Fruit fly (Drosophila melanogaster): Measurements from ENCODE around the gene eIF4H1.

eIF4H1 gene

DNA sequence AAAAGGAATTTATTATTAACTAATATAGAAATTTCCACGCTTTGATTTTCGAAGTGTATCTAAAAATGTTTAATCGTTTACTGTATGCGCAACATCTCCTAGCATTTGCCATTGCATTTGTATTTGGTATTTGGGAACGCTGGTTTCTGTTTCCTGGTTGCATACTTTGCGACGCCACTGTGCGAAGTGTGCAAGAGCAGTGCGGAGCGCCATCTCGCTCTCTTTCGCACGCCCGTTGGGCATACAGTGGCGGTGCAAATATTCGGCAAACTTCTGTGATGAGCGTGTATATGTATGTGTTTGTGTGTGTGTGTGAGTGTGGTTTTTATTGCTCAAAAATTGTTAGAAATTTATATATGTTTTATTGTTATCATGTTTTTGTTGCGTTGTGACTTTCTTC is 10.1 kb downstream of the eIF4H1 start (continued):
- TF ChIP-seq jumu (GFP tag; optimal IDR thresholded peaks at IDR 0.05) (peak; percentile 3), kah (GFP tag; optimal IDR thresholded peaks at IDR 0.05) (no peak), CG15479 (GFP tag; optimal IDR thresholded peaks at IDR 0.05) (peak; percentile 34), CG6854 (GFP tag; optimal IDR thresholded peaks at IDR 0.05) (no peak), CG17829 (tag; optimal IDR thresholded peaks at IDR 0.05) (peak; percentile 2), CG16779 (GFP tag; IDR thresholded peaks at IDR 0.05) (no peak), fd96Cb (tag; optimal IDR thresholded peaks at IDR 0.05) (no peak), HHEX (GFP tag; optimal IDR thresholded peaks at IDR 0.05) (peak; percentile 21), pum (GFP tag; optimal IDR thresholded peaks at IDR 0.05) (peak; percentile 41), phol (tag; optimal IDR thresholded peaks at IDR 0.05) (peak; percentile 14), dmrt11E (tag; optimal IDR thresholded peaks at IDR 0.05) (no peak), CG2712 (tag; optimal IDR thresholded peaks at IDR 0.05) (peak; percentile 3), NC2α (GFP tag; optimal IDR thresholded peaks at IDR 0.05) (no peak), CG8290 (GFP tag; optimal IDR thresholded peaks at IDR 0.05) (peak; percentile 50), CG8290 (tag; optimal IDR thresholded peaks at IDR 0.05) (peak in 1 of 2 experiments; percentile 53), CG17359 (tag; optimal IDR thresholded peaks at IDR 0.05) (no peak), CG18262 (tag; optimal IDR thresholded peaks at IDR 0.05) (peak; percentile 2), dpn (GFP tag; optimal IDR thresholded peaks at IDR 0.05) (peak in 1 of 2 experiments; percentile 29), trh (GFP tag; optimal IDR thresholded peaks at IDR 0.05) (no peak), Nf-YA (GFP tag; IDR thresholded peaks at IDR 0.05) (peak; percentile 33; the same call in 1 of the 2 replicates), tgo (GFP tag; IDR thresholded peaks at IDR 0.05) (0 out of 3 replicates have a peak, but pooled peaks have one; percentile 19), ind (GFP tag; optimal IDR thresholded peaks at IDR 0.05) (peak; percentile 1), wdn (GFP tag; IDR thresholded peaks at IDR 0.05) (0 out of 2 replicates have a peak, but pooled peaks have one; percentile 40), Max (GFP tag; optimal IDR thresholded peaks at IDR 0.05) (no peak), slp2 (GFP tag; optimal IDR thresholded peaks at IDR 0.05) (peak; percentile 11), zf30C (GFP tag; optimal IDR thresholded peaks at IDR 0.05) (no peak), shn (GFP tag; optimal IDR thresholded peaks at IDR 0.05) (peak; percentile 8), CG7786 (GFP tag; optimal IDR thresholded peaks at IDR 0.05) (no peak), sens (GFP tag) (peak; percentile 58), pan (optimal IDR thresholded peaks at IDR 0.05) (no peak), pan (GFP tag; optimal IDR thresholded peaks at IDR 0.05 in 1 of 2, IDR thresholded peaks at IDR 0.05 in 1 of 2) (peak in 1 of 2 experiments; percentile 9), CoRest (tag; optimal IDR thresholded peaks at IDR 0.05) (peak; percentile 3), CG2129 (GFP tag; IDR thresholded peaks at IDR 0.05; ENCODE audit: partially characterized antibody) (no peak), Gug (GFP tag; IDR thresholded peaks at IDR 0.05) (peak; percentile 49; the same call in 1 of the 4 replicates), Xbp1 (GFP tag; optimal IDR thresholded peaks at IDR 0.05) (peak; percentile 14), az2 (GFP tag; optimal IDR thresholded peaks at IDR 0.05) (peak; percentile 3), Hr3 (GFP tag; optimal IDR thresholded peaks at IDR 0.05) (peak; percentile 30), CG1832 (GFP tag; optimal IDR thresholded peaks at IDR 0.05) (peak; percentile 80), gem (tag; optimal IDR thresholded peaks at IDR 0.05) (peak; percentile 27), tin (GFP tag; optimal IDR thresholded peaks at IDR 0.05) (peak; percentile 2), CG15073 (GFP tag; optimal IDR thresholded peaks at IDR 0.05) (peak; percentile 97), Camta (GFP tag; optimal IDR thresholded peaks at IDR 0.05) (no peak), Chrac-16 (GFP tag; optimal IDR thresholded peaks at IDR 0.05) (no peak), esg (GFP tag; conservative IDR thresholded peaks at IDR 0.05) (peak; percentile 32; the same call in 1 of the 2 replicates), CG12942 (GFP tag; optimal IDR thresholded peaks at IDR 0.05) (no peak), cg (GFP tag; optimal IDR thresholded peaks at IDR 0.05) (peak; percentile 36), row (GFP tag; IDR thresholded peaks at IDR 0.05) (peak; percentile 73), Hand (GFP tag; optimal IDR thresholded peaks at IDR 0.05) (no peak), stc (GFP tag; IDR thresholded peaks at IDR 0.05) (0 out of 2 replicates have a peak, but pooled peaks have one; percentile 22), vvl (GFP tag; IDR thresholded peaks at IDR 0.05) (peak; percentile 9; the same call in 1 of the 2 replicates)
